Worm (Caenorhabditis elegans) whole organism, L1 larva: ENCODE measurements around the gene K01A6.6.

Experiments
- C16A3.4 ChIP-seq: fragments of 150-350 bp; optimal IDR thresholded peaks from 2 replicates; lab custom pipeline; 2014; ENCODE audit warnings: missing biosample characterization, missing genetic modification characterization
- elt-3 ChIP-seq, 6 experiments: fragments of 150-350 bp in 1 of 6; sonication (generic microtip); optimal IDR thresholded peaks; 2 replicates each; lab custom pipeline; 2017 to 2018; ENCODE audit warnings: missing biosample characterization in 6 of 6, missing genetic modification characterization in 6 of 6, inconsistent platforms in 1 of 6
- fos-1 ChIP-seq: fragments of 150-350 bp; optimal IDR thresholded peaks from 2 replicates; lab custom pipeline; 2014; ENCODE audit warnings: missing biosample characterization, missing genetic modification characterization
- lin-13 ChIP-seq: fragments of 150-350 bp; optimal IDR thresholded peaks from 2 replicates; lab custom pipeline; 2014; ENCODE audit warnings: missing biosample characterization, missing genetic modification reagents, missing genetic modification characterization
- lin-35 ChIP-seq, 2 experiments: fragments of 150-350 bp; optimal IDR thresholded peaks; 2 replicates each; lab custom pipeline; 2014; ENCODE audit warnings: missing biosample characterization in 2 of 2, missing genetic modification characterization in 2 of 2, missing genetic modification reagents in 2 of 2
- nhr-20 ChIP-seq: sonication (generic microtip); optimal IDR thresholded peaks from 2 replicates; lab custom pipeline; 2016; ENCODE audit warnings: mild to moderate bottlenecking, missing genetic modification characterization, missing compliant biosample characterization
- swsn-7 ChIP-seq: sonication (generic microtip); optimal IDR thresholded peaks from 2 replicates; lab custom pipeline; 2016; ENCODE audit warnings: missing genetic modification characterization, missing compliant biosample characterization
- unc-130 ChIP-seq: fragments of 150-350 bp; optimal IDR thresholded peaks from 2 replicates; lab custom pipeline; 2017; ENCODE audit warnings: missing biosample characterization, missing genetic modification characterization, inconsistent platforms
- unc-62 ChIP-seq: fragments of 150-350 bp; optimal IDR thresholded peaks from 2 replicates; lab custom pipeline; 2014; ENCODE audit warnings: missing biosample characterization, missing genetic modification reagents, missing genetic modification characterization

ce11 chrIV:11697514-11697913 lies 37.6 kb upstream of the K01A6.6 start:
- no peak for TF ChIP-seq unc-62 (GFP tag; lab: Kevin White, UChicago)
- TF ChIP-seq lin-13, result no peak
- no peak for TF ChIP-seq lin-35 (GFP tag; optimal IDR thresholded peaks at IDR 0.05; lab: Kevin White, UChicago)
- TF ChIP-seq nhr-20 (tag; lab: Kevin White, UChicago), result no peak
- TF ChIP-seq elt-3 (tag; optimal IDR thresholded peaks at IDR 0.05; lab: Kevin White, UChicago), result no peak
- no peak for TF ChIP-seq unc-130 (tag; lab: Kevin White, UChicago)
- no peak for TF ChIP-seq fos-1
- TF ChIP-seq C16A3.4 (tag; lab: Kevin White, UChicago), result no peak
- no peak for TF ChIP-seq swsn-7 (tag; lab: Kevin White, UChicago)
